Fruit fly (Drosophila melanogaster) whole organism, pupa: Measurements from ENCODE around the gene CG31805.

Experiments
- CG10348 ChIP-seq: fragments of 200-800 bp; sonication (Bioruptor generic); IDR thresholded peaks from 2 replicates; pipeline ENCODE4 v1.3.6; 2022; ENCODE audit warnings: missing biosample characterization, missing genetic modification characterization
- CG12605 ChIP-seq: fragments of 200-800 bp; sonication (Bioruptor generic); IDR thresholded peaks from 2 replicates; pipeline ENCODE4 v1.3.6; 2022; ENCODE audit warnings: missing biosample characterization, missing genetic modification characterization
- CG13204 ChIP-seq: fragments of 200-800 bp; sonication (Bioruptor generic); optimal IDR thresholded peaks from 2 replicates; lab custom pipeline; 2018; ENCODE audit warnings: missing biosample characterization, mild to moderate bottlenecking, missing genetic modification characterization, moderate library complexity
- CG14655 ChIP-seq: fragments of 200-800 bp; sonication (Bioruptor generic); optimal IDR thresholded peaks from 3 replicates; lab custom pipeline; 2017; ENCODE audit warnings: mild to moderate bottlenecking, missing biosample characterization, missing genetic modification reagents, missing genetic modification characterization
- CG15710 ChIP-seq: fragments of 200-800 bp; sonication (Bioruptor generic); optimal IDR thresholded peaks from 2 replicates; lab custom pipeline; 2018; ENCODE audit warnings: missing biosample characterization, mild to moderate bottlenecking, missing genetic modification characterization, moderate library complexity
- CG17806 ChIP-seq: fragments of 200-800 bp; sonication (Bioruptor generic); optimal IDR thresholded peaks from 2 replicates; lab custom pipeline; 2018; ENCODE audit warnings: missing biosample characterization, mild to moderate bottlenecking, missing genetic modification characterization, moderate library complexity
- CG32121 ChIP-seq: fragments of 200-800 bp; sonication (Bioruptor generic); IDR thresholded peaks from 2 replicates; pipeline ENCODE4 v1.3.6; 2022; ENCODE audit warnings: missing biosample characterization, missing genetic modification characterization
- CG34367 ChIP-seq: fragments of 200-800 bp; sonication (Bioruptor generic); optimal IDR thresholded peaks from 2 replicates; lab custom pipeline; 2018; ENCODE audit warnings: missing biosample characterization, mild to moderate bottlenecking, missing genetic modification characterization
- CG4496 ChIP-seq: fragments of 200-800 bp; sonication (Bioruptor generic); IDR thresholded peaks from 3 replicates; pipeline ENCODE4 v1.3.6; 2022; ENCODE audit warnings: missing biosample characterization, missing genetic modification characterization
- CG8159 ChIP-seq: fragments of 200-800 bp; sonication (Bioruptor generic); optimal IDR thresholded peaks from 3 replicates; lab custom pipeline; 2018; ENCODE audit warnings: missing biosample characterization, mild to moderate bottlenecking, missing genetic modification characterization, moderate library complexity
- CG8301 ChIP-seq: fragments of 200-800 bp; sonication (Bioruptor generic); optimal IDR thresholded peaks from 2 replicates; lab custom pipeline; 2018; ENCODE audit warnings: missing biosample characterization, mild to moderate bottlenecking, missing genetic modification characterization
- CG9948 ChIP-seq: fragments of 200-800 bp; sonication (Bioruptor generic); optimal IDR thresholded peaks from 2 replicates; lab custom pipeline; 2018; ENCODE audit warnings: missing biosample characterization, mild to moderate bottlenecking, missing genetic modification characterization, moderate library complexity
- D1 ChIP-seq: fragments of 200-800 bp; sonication (Bioruptor generic); optimal IDR thresholded peaks from 2 replicates; lab custom pipeline; 2018; ENCODE audit warnings: missing biosample characterization, mild to moderate bottlenecking, missing genetic modification characterization, moderate library complexity
- EcR ChIP-seq: fragments of 200-800 bp; sonication (Bioruptor generic); optimal IDR thresholded peaks from 3 replicates; lab custom pipeline; 2019; ENCODE audit warnings: missing biosample characterization, missing genetic modification characterization, mild to moderate bottlenecking, moderate library complexity, missing genetic modification reagents
- Ets98B ChIP-seq: fragments of 200-800 bp; sonication (Bioruptor generic); IDR thresholded peaks from 2 replicates; pipeline ENCODE4 v1.3.6; 2022; ENCODE audit warnings: missing biosample characterization, missing genetic modification characterization
- Pif1A ChIP-seq: fragments of 200-800 bp; sonication (Bioruptor generic); optimal IDR thresholded peaks from 3 replicates; lab custom pipeline; 2016; ENCODE audit warnings: missing biosample characterization, missing genetic modification characterization
- Pif1B ChIP-seq: fragments of 200-800 bp; sonication (Bioruptor generic); optimal IDR thresholded peaks from 3 replicates; lab custom pipeline; 2016; ENCODE audit warnings: missing biosample characterization, missing genetic modification characterization
- Snoo ChIP-seq: fragments of 200-800 bp; sonication (Bioruptor generic); optimal IDR thresholded peaks from 3 replicates; lab custom pipeline; 2017; ENCODE audit warnings: missing biosample characterization, mild to moderate bottlenecking, missing genetic modification characterization, inconsistent platforms
- fd96Ca ChIP-seq: fragments of 200-800 bp; sonication (Bioruptor generic); IDR thresholded peaks from 3 replicates; pipeline ENCODE4 v1.3.6; 2022; ENCODE audit warnings: missing biosample characterization, missing genetic modification characterization
- gl ChIP-seq: fragments of 200-800 bp; sonication (Bioruptor generic); optimal IDR thresholded peaks from 2 replicates; lab custom pipeline; 2018; ENCODE audit warnings: missing biosample characterization, mild to moderate bottlenecking, missing genetic modification characterization
- rn ChIP-seq: fragments of 200-800 bp; sonication (Bioruptor generic); IDR thresholded peaks from 2 replicates; pipeline ENCODE4 v1.3.6; 2022; ENCODE audit warnings: missing biosample characterization, missing genetic modification characterization

Gene CG31805

dm6 chr2L:16857665-16858064 lies 42.6 kb downstream of the CG31805 start:
- TF ChIP-seq CG34367 (tag; lab: Kevin White, UChicago) (no peak), CG4496 (no peak), EcR (no peak), CG12605 (GFP tag; lab: Robert Waterston, UW) (no peak), CG8301 (tag; lab: Kevin White, UChicago) (no peak), Pif1A (GFP tag; lab: Kevin White, UChicago) (no peak)

- TF ChIP-seq CG14655 (GFP tag; lab: Kevin White, UChicago), result no peak
- no peak for TF ChIP-seq Ets98B (GFP tag; lab: Robert Waterston, UW)
- TF ChIP-seq Pif1B (GFP tag; lab: Kevin White, UChicago), result no peak
- TF ChIP-seq CG10348 (GFP tag; lab: Robert Waterston, UW), result no peak
- TF ChIP-seq CG13204, result no peak
- TF ChIP-seq Pif1A (GFP tag; lab: Kevin White, UChicago), result no peak
- no peak for TF ChIP-seq CG32121 (GFP tag; lab: Robert Waterston, UW)
- no peak for TF ChIP-seq fd96Ca (GFP tag; lab: Robert Waterston, UW)
- no peak for TF ChIP-seq gl
- no peak for TF ChIP-seq EcR
- TF ChIP-seq CG4496, result no peak
- no peak for TF ChIP-seq CG9948 (tag; lab: Kevin White, UChicago)
- TF ChIP-seq CG15710 (tag; lab: Kevin White, UChicago), result no peak
- no peak for TF ChIP-seq Snoo
- no peak for TF ChIP-seq rn (GFP tag; lab: Robert Waterston, UW)
- no peak for TF ChIP-seq D1 (tag; lab: Kevin White, UChicago)
- no peak for TF ChIP-seq CG8159 (tag; lab: Kevin White, UChicago)
- no peak for TF ChIP-seq CG17806
- no peak for TF ChIP-seq CG8301 (tag; lab: Kevin White, UChicago)
- TF ChIP-seq CG12605 (GFP tag; lab: Robert Waterston, UW), result no peak
- TF ChIP-seq, all 21 proteins: peak for 0
Measured at dm6 chr2L:16857131-16857530, 43.1 kb downstream of the CG31805 start.

- peak; percentile 55 for TF ChIP-seq D1 (tag; lab: Kevin White, UChicago)
- TF ChIP-seq Pif1A (GFP tag; lab: Kevin White, UChicago), result no peak
- TF ChIP-seq CG17806, result no peak
- no peak for TF ChIP-seq gl
- 0 out of 2 replicates have a peak, but pooled peaks have one; percentile 17 for TF ChIP-seq CG32121 (GFP tag; lab: Robert Waterston, UW)
- TF ChIP-seq CG10348 (GFP tag; lab: Robert Waterston, UW), result no peak
Measured at dm6 chr2L:16852318-16852932, 47.8 kb downstream of the CG31805 start, which contains the start of gene CG31810. Gene CG31810, minus strand, starts transcription at chr2L:16852368.

DNA sequence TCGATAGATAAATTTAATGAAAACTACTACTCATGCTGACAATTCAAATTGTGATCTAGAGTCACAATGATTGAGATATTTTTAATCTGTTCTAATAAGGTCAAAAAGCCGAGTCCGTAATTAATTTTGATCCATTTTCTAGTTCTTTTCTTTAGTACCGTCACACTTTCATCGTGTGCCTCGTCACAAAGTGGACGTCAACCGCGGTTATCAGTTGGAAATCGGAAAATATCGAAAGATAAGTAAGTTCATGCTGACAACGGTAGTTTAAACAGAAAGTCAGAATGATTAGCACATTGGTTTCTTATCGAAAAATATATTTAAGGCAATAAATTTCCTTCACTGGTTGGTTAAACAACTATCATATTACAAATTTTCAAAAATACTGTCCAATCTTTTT lies 49.8 kb downstream of the CG31805 start:
- no peak for TF ChIP-seq EcR
- no peak for TF ChIP-seq CG8301 (tag; lab: Kevin White, UChicago)
- no peak for TF ChIP-seq gl
- TF ChIP-seq Pif1A (GFP tag; lab: Kevin White, UChicago), result no peak
- TF ChIP-seq Ets98B (GFP tag; lab: Robert Waterston, UW), result no peak
- no peak for TF ChIP-seq CG12605 (GFP tag; lab: Robert Waterston, UW)
- no peak for TF ChIP-seq CG4496
- no peak for TF ChIP-seq D1 (tag; lab: Kevin White, UChicago)
- no peak for TF ChIP-seq CG9948 (tag; lab: Kevin White, UChicago)
- TF ChIP-seq CG17806, result no peak
- no peak for TF ChIP-seq rn (GFP tag; lab: Robert Waterston, UW)
- TF ChIP-seq CG15710 (tag; lab: Kevin White, UChicago), result no peak
- TF ChIP-seq CG32121 (GFP tag; lab: Robert Waterston, UW), result no peak
- no peak for TF ChIP-seq Snoo
- TF ChIP-seq CG8159 (tag; lab: Kevin White, UChicago), result no peak
- no peak for TF ChIP-seq Pif1B (GFP tag; lab: Kevin White, UChicago)
- TF ChIP-seq CG14655 (GFP tag; lab: Kevin White, UChicago), result no peak

DNA sequence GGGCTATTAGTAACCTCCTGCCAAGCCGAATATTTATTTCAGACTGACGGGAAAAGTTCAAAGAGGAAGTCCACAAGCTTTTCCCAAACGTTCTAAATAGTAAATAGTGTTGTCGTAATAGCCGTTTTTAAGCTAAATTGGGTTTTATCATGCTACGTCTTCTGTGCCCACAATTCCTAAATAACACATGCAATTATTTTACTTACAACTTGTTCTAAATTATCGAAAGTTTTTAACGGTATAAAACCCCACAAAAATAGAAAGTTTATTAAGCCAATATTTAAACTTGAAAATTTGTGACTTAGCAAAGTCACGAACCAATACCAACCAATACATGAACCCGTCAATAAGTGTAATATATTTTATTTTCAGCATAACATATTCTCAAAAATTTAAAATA lies 51.6 kb downstream of the CG31805 start, which contains the start of gene CG13284:
TSS of gene CG13284 (minus strand) at position 47 of the 400 bp plus-strand sequence.
- TF ChIP-seq gl (no peak), CG17806 (no peak), CG12605 (GFP tag; lab: Robert Waterston, UW) (no peak), CG9948 (tag; lab: Kevin White, UChicago) (no peak), rn (GFP tag; lab: Robert Waterston, UW) (no peak), Pif1B (GFP tag; lab: Kevin White, UChicago) (no peak), CG8301 (tag; lab: Kevin White, UChicago) (no peak)
